Worm (Caenorhabditis elegans) whole organism, midembryonic: ENCODE data around the gene puf-12.

Experiments
- T22C8.4 ChIP-seq: fragments of 200-800 bp; sonication (Bioruptor generic); IDR thresholded peaks from 2 replicates; pipeline ENCODE4 v1.3.6; 2022; ENCODE audit warnings: missing genetic modification characterization, missing compliant biosample characterization
- cog-1 ChIP-seq: sonication (generic microtip); optimal IDR thresholded peaks from 2 replicates; lab custom pipeline; 2016; ENCODE audit warnings: missing genetic modification characterization, missing compliant biosample characterization
- ref-1 ChIP-seq: fragments of 200-800 bp; sonication (Bioruptor generic); conservative IDR thresholded peaks from 2 replicates; pipeline ENCODE4 v1.3.6; 2022; ENCODE audit warnings: missing genetic modification reagents, missing genetic modification characterization, missing compliant biosample characterization
- ztf-23 ChIP-seq: fragments of 200-800 bp; sonication (Bioruptor generic); IDR thresholded peaks from 2 replicates; pipeline ENCODE4 v1.3.6; 2022; ENCODE audit warnings: missing genetic modification reagents, missing genetic modification characterization, missing compliant biosample characterization
- ztf-29 ChIP-seq: fragments of 200-800 bp; sonication (Bioruptor generic); IDR thresholded peaks from 2 replicates; pipeline ENCODE4 v1.3.6; 2022; ENCODE audit warnings: missing genetic modification reagents, missing genetic modification characterization, missing compliant biosample characterization

DNA sequence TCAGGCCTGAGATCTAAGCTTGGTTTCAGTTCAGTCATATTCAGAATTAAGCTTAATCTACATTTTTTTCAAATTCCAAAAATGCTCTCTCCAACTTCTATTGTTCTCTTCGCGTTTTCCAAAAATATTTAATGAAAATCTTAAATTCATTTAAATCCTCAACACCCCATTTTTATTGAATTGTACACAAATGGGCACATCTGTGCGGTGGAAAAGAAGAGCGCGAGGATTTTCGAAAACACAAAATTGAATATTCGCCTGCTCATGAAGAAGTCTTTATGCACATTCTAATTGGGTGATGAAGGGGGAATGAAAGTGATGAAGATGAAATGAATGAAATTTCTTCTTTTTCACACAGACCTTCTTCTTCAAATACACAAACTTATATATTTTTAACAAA, 15.6 kb upstream of the puf-12 start:
- TF ChIP-seq ztf-23 (GFP tag; lab: Robert Waterston, UW) (no peak), T22C8.4 (no peak), ref-1 (GFP tag; lab: Robert Waterston, UW) (no peak), ztf-29 (GFP tag; lab: Robert Waterston, UW) (no peak), cog-1 (no peak)
